Worm (Caenorhabditis elegans) whole organism, L4 larva: ENCODE measurements around the gene C02B8.6.

Experiments
- Y5F2A.4 ChIP-seq: fragments of 200-800 bp; sonication (Bioruptor generic); optimal IDR thresholded peaks from 2 replicates; lab custom pipeline; 2018; ENCODE audit warnings: mild to moderate bottlenecking, missing genetic modification characterization, missing compliant biosample characterization
- ceh-32 ChIP-seq: sonication (generic microtip); optimal IDR thresholded peaks from 2 replicates; lab custom pipeline; 2016; ENCODE audit warnings: mild to moderate bottlenecking, missing genetic modification characterization, missing compliant biosample characterization; ENCODE audit not compliant: poor library complexity
- dpl-1 ChIP-seq: fragments of 150-350 bp; optimal IDR thresholded peaks from 2 replicates; lab custom pipeline; 2014; ENCODE audit warnings: missing biosample characterization, missing genetic modification reagents, missing genetic modification characterization
- mdt-29 ChIP-seq: fragments of 200-800 bp; sonication (Bioruptor generic); IDR thresholded peaks from 2 replicates; pipeline ENCODE4 v1.3.6; 2022; ENCODE audit warnings: missing genetic modification reagents, missing genetic modification characterization, missing compliant biosample characterization
- nhr-28 ChIP-seq: fragments of 150-350 bp; optimal IDR thresholded peaks from 2 replicates; lab custom pipeline; 2014; ENCODE audit warnings: missing biosample characterization, missing genetic modification characterization
- zip-2 ChIP-seq: fragments of 150-350 bp; optimal IDR thresholded peaks from 2 replicates; lab custom pipeline; 2014; ENCODE audit warnings: missing biosample characterization, missing genetic modification characterization

DNA sequence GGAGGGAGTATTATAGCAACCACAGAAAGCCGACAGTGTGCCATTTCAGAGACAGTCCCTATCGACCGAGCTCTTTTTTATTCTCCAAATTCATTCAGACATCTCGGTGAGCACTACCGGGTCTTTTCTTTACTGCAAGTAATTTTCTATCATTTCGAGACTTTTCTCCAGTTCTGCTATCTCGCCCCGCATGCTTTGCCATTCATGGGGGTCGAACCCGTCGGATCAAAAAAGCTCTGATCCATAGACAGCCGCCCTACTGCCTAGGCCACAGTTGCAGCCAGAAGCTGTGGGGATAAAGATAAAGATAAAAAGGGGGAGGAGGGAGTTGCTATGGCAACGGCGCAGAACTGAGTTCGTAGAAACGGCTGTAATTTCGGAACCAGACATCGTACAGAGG is 15.3 kb upstream of the C02B8.6 start:
- TF ChIP-seq zip-2 (no peak), dpl-1 (GFP tag; lab: Kevin White, UChicago) (no peak), nhr-28 (tag; lab: Kevin White, UChicago) (no peak), Y5F2A.4 (GFP tag; lab: Kevin White, UChicago) (no peak), ceh-32 (tag; lab: Kevin White, UChicago) (no peak), mdt-29 (GFP tag; lab: Robert Waterston, UW) (no peak)
